Worm (Caenorhabditis elegans) whole organism, late embryonic: Measurements from ENCODE around the gene Y49E10.4.

Experiments used
- ceh-34 ChIP-seq: sonication (generic microtip); optimal IDR thresholded peaks from 2 replicates; lab custom pipeline; 2016; ENCODE audit warnings: mild to moderate bottlenecking, missing genetic modification characterization, missing compliant biosample characterization
- fax-1 ChIP-seq: sonication (generic microtip); optimal IDR thresholded peaks from 2 replicates; lab custom pipeline; 2016; ENCODE audit warnings: missing genotype, missing genetic modification characterization, missing compliant biosample characterization
- hlh-6 ChIP-seq: sonication (generic microtip); optimal IDR thresholded peaks from 2 replicates; lab custom pipeline; 2016; ENCODE audit warnings: missing genotype, missing genetic modification characterization, missing compliant biosample characterization
- pha-4 ChIP-seq: fragments of 150-350 bp; optimal IDR thresholded peaks from 2 replicates; lab custom pipeline; 2018; ENCODE audit warnings: missing biosample characterization, missing genetic modification reagents, missing genetic modification characterization
- pqm-1 ChIP-seq: sonication (generic microtip); optimal IDR thresholded peaks from 2 replicates; lab custom pipeline; 2016; ENCODE audit warnings: missing genetic modification characterization, missing compliant biosample characterization
- tbx-2 ChIP-seq: sonication (generic microtip); optimal IDR thresholded peaks from 2 replicates; lab custom pipeline; 2016; ENCODE audit warnings: missing genetic modification characterization, missing compliant biosample characterization
- unc-42 ChIP-seq: sonication (generic microtip); optimal IDR thresholded peaks from 2 replicates; lab custom pipeline; 2016; ENCODE audit warnings: missing genotype, missing genetic modification characterization, missing compliant biosample characterization
- ztf-16 ChIP-seq: sonication (generic microtip); optimal IDR thresholded peaks from 2 replicates; lab custom pipeline; 2017; ENCODE audit warnings: missing genetic modification characterization, missing compliant biosample characterization

DNA sequence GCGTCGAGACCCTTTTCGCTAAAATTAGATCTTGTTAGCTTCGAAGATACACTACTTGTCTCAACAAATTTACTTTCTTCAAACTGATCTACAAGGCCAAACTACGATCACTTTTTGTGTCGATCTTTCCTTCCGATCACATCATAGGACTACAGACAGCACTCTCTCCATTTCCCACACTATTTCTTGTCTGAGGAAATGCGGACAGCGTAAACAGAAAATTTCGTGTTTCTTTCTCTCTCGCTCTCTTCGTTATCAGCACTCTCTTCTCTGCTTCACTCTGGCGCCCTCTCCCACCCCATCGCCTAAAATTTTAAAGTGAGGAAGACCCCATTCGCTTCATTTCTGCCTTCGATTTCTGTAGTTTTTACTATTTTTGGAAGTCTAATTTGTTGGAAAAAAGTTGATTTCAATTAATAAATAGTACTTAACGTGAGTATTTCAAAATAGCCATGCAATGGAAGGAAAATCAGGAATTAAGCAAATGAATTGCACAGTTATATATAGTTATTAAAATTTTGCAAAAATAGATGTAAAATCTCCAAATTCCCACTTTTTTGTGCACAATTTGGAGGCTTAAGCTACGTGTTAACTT, 48.1 kb downstream of the Y49E10.4 start:
- no peak for TF ChIP-seq fax-1 (tag; lab: Kevin White, UChicago)
- peak; percentile 15 for TF ChIP-seq unc-42 (tag; lab: Kevin White, UChicago)
- TF ChIP-seq pha-4 (tag; lab: Kevin White, UChicago) = no peak
- TF ChIP-seq tbx-2 (tag; lab: Kevin White, UChicago) = no peak
- no peak for TF ChIP-seq pqm-1 (tag; lab: Kevin White, UChicago)
- no peak for TF ChIP-seq ceh-34 (tag; lab: Kevin White, UChicago)
- no peak for TF ChIP-seq hlh-6 (tag; lab: Kevin White, UChicago)
- no peak for TF ChIP-seq ztf-16
